Worm (Caenorhabditis elegans) whole organism, young adult: ENCODE data around the gene C16A3.2.

Source experiments
- Y67H2A.10 ChIP-seq: fragments of 200-800 bp; sonication (Bioruptor generic); conservative IDR thresholded peaks from 2 replicates; pipeline ENCODE4 v1.3.6; 2022; ENCODE audit warnings: missing genetic modification reagents, missing genetic modification characterization, missing compliant biosample characterization
- lin-35 ChIP-seq, 3 experiments: fragments of 150-350 bp in 2 of 3; sonication (generic microtip) in 1 of 3; optimal IDR thresholded peaks; 2 replicates each; lab custom pipeline; 2014 to 2018; ENCODE audit warnings: missing biosample characterization in 3 of 3, missing genetic modification characterization in 3 of 3, missing genetic modification reagents in 3 of 3
- pha-4 ChIP-seq: fragments of 150-350 bp; sonication (generic microtip); optimal IDR thresholded peaks from 2 replicates; lab custom pipeline; 2014; ENCODE audit warnings: missing biosample characterization, missing genetic modification reagents, missing genetic modification characterization
- unc-130 ChIP-seq: sonication (generic microtip); optimal IDR thresholded peaks from 2 replicates; lab custom pipeline; 2016; ENCODE audit warnings: missing genetic modification reagents, missing genetic modification characterization, missing compliant biosample characterization

- TF ChIP-seq lin-35 (GFP tag; optimal IDR thresholded peaks at IDR 0.05; lab: Kevin White, UChicago) (no peak), unc-130 (GFP tag; lab: Kevin White, UChicago) (no peak), pha-4 (tag; lab: Kevin White, UChicago) (no peak), Y67H2A.10 (GFP tag; lab: Robert Waterston, UW) (no peak)
These were observed 12.7 kb downstream of the C16A3.2 start for ce11 chrIII:6402346-6402745.
